Worm (Caenorhabditis elegans) whole organism, L4 larva: ENCODE data around the gene vang-1.
A peak's percentile ranks its signal among the peaks of the same experiment; 100 is the strongest.

ENCODE experiments used
- D1046.2 ChIP-seq: fragments of 200-800 bp; sonication (Bioruptor generic); IDR thresholded peaks from 2 replicates; pipeline ENCODE4 v1.3.6; 2022; ENCODE audit warnings: missing genetic modification characterization, missing compliant biosample characterization
- Y105C5A.15 ChIP-seq: fragments of 200-800 bp; sonication (Bioruptor generic); IDR thresholded peaks from 2 replicates; pipeline ENCODE4 v1.3.6; 2022; ENCODE audit warnings: missing genetic modification characterization, missing compliant biosample characterization
- Y75B8A.6 ChIP-seq: fragments of 200-800 bp; sonication (Bioruptor generic); IDR thresholded peaks from 2 replicates; pipeline ENCODE4 v1.3.6; 2022; ENCODE audit warnings: missing genetic modification reagents, missing genetic modification characterization, missing compliant biosample characterization
- ZK337.2 ChIP-seq: fragments of 200-800 bp; sonication (Bioruptor generic); IDR thresholded peaks from 2 replicates; pipeline ENCODE4 v1.3.6; 2022; ENCODE audit warnings: missing genetic modification reagents, missing genetic modification characterization, missing compliant biosample characterization
- aha-1 ChIP-seq: fragments of 150-350 bp; peaks from one replicate; lab custom pipeline; 2014; ENCODE audit warnings: missing biosample characterization, missing genetic modification characterization
- arid-1 ChIP-seq: fragments of 200-800 bp; sonication (Bioruptor generic); conservative IDR thresholded peaks from 2 replicates; pipeline ENCODE4 v1.3.6; 2022; ENCODE audit warnings: missing genetic modification reagents, missing genetic modification characterization, missing compliant biosample characterization
- daf-12 ChIP-seq: fragments of 150-350 bp; optimal IDR thresholded peaks from 2 replicates; lab custom pipeline; 2014; ENCODE audit warnings: missing biosample characterization, missing genetic modification reagents, missing genetic modification characterization
- daf-16 ChIP-seq, 3 experiments: sonication (generic microtip); optimal IDR thresholded peaks; 2 replicates each; lab custom pipeline; 2016 to 2017; ENCODE audit warnings: missing genetic modification characterization in 3 of 3, missing genetic modification reagents in 3 of 3, mild to moderate bottlenecking in 2 of 3, missing compliant biosample characterization in 2 of 3, missing biosample characterization in 1 of 3, moderate library complexity in 1 of 3
- daf-8 ChIP-seq: fragments of 200-800 bp; sonication (Bioruptor generic); IDR thresholded peaks from 2 replicates; pipeline ENCODE4 v1.3.6; 2022; ENCODE audit warnings: missing genetic modification characterization, missing compliant biosample characterization
- dmd-6 ChIP-seq: fragments of 200-800 bp; sonication (Bioruptor generic); IDR thresholded peaks from 2 replicates; pipeline ENCODE4 v1.3.6; 2022; ENCODE audit warnings: missing genetic modification reagents, missing genetic modification characterization, missing compliant biosample characterization
- dmd-9 ChIP-seq: fragments of 200-800 bp; sonication (Bioruptor generic); IDR thresholded peaks from 2 replicates; pipeline ENCODE4 v1.3.6; 2022; ENCODE audit warnings: missing genetic modification reagents, missing genetic modification characterization, missing compliant biosample characterization
- duxl-1 ChIP-seq: sonication (generic microtip); optimal IDR thresholded peaks from 2 replicates; lab custom pipeline; 2016; ENCODE audit warnings: mild to moderate bottlenecking, missing genetic modification characterization, moderate library complexity, missing compliant biosample characterization; ENCODE audit not compliant: poor library complexity
- dve-1 ChIP-seq: sonication (generic microtip); optimal IDR thresholded peaks from 2 replicates; lab custom pipeline; 2017; ENCODE audit warnings: antibody characterized with exemption, mild to moderate bottlenecking, missing genetic modification characterization, missing compliant biosample characterization; ENCODE audit not compliant: insufficient read depth
- egl-43 ChIP-seq: fragments of 200-800 bp; sonication (Bioruptor generic); IDR thresholded peaks from 2 replicates; pipeline ENCODE4 v1.3.6; 2022; ENCODE audit warnings: missing genetic modification reagents, missing genetic modification characterization, missing compliant biosample characterization
- fos-1 ChIP-seq: fragments of 150-350 bp; optimal IDR thresholded peaks from 2 replicates; lab custom pipeline; 2014; ENCODE audit warnings: missing biosample characterization, missing genetic modification characterization
- hlh-11 ChIP-seq: fragments of 200-800 bp; sonication (Bioruptor generic); optimal IDR thresholded peaks from 2 replicates; lab custom pipeline; 2018; ENCODE audit warnings: mild to moderate bottlenecking, missing genetic modification characterization, missing compliant biosample characterization
- hlh-30 ChIP-seq: sonication (generic microtip); optimal IDR thresholded peaks from 2 replicates; lab custom pipeline; 2017; ENCODE audit warnings: antibody characterized with exemption, mild to moderate bottlenecking, missing genetic modification characterization, missing compliant biosample characterization; ENCODE audit not compliant: insufficient read depth
- hmg-1.1 ChIP-seq: fragments of 200-800 bp; sonication (Bioruptor generic); IDR thresholded peaks from 2 replicates; pipeline ENCODE4 v1.3.6; 2022; ENCODE audit warnings: missing genetic modification reagents, missing genetic modification characterization, missing compliant biosample characterization
- lin-1 ChIP-seq: fragments of 200-800 bp; sonication (Bioruptor generic); IDR thresholded peaks from 2 replicates; pipeline ENCODE4 v1.3.6; 2022; ENCODE audit warnings: missing genetic modification reagents, missing genetic modification characterization, missing compliant biosample characterization
- lin-38 ChIP-seq: fragments of 200-800 bp; sonication (Bioruptor generic); IDR thresholded peaks from 2 replicates; pipeline ENCODE4 v1.3.6; 2022; ENCODE audit warnings: missing genetic modification reagents, missing genetic modification characterization, missing compliant biosample characterization
- lir-3 ChIP-seq: sonication (generic microtip); optimal IDR thresholded peaks from 2 replicates; lab custom pipeline; 2016; ENCODE audit warnings: mild to moderate bottlenecking, missing genetic modification characterization, missing compliant biosample characterization
- lsy-2 ChIP-seq, 2 experiments: fragments of 150-350 bp in 1 of 2; sonication (generic microtip) in 1 of 2; optimal IDR thresholded peaks; 2 replicates each; lab custom pipeline; 2014 to 2017; ENCODE audit warnings: missing biosample characterization in 2 of 2, missing genetic modification characterization in 2 of 2
- madf-9 ChIP-seq: fragments of 200-800 bp; sonication (Bioruptor generic); conservative IDR thresholded peaks from 2 replicates; pipeline ENCODE4 v1.3.6; 2022; ENCODE audit warnings: missing genetic modification reagents, missing genetic modification characterization, missing compliant biosample characterization
- mdl-1 ChIP-seq, 2 experiments: fragments of 150-350 bp in 1 of 2; sonication (generic microtip) in 1 of 2; optimal IDR thresholded peaks; 2 replicates each; lab custom pipeline; 2014 to 2017; ENCODE audit warnings: missing biosample characterization in 2 of 2, missing genetic modification characterization in 2 of 2
- mep-1 ChIP-seq: fragments of 150-350 bp; sonication (generic microtip); optimal IDR thresholded peaks from 3 replicates; lab custom pipeline; 2014; ENCODE audit warnings: missing biosample characterization, missing genetic modification characterization
- mes-2 ChIP-seq: sonication (generic microtip); optimal IDR thresholded peaks from 2 replicates; lab custom pipeline; 2016; ENCODE audit warnings: missing genotype, mild to moderate bottlenecking, missing genetic modification characterization, missing compliant biosample characterization; ENCODE audit not compliant: poor library complexity, severe bottlenecking
- mxl-2 ChIP-seq: fragments of 200-800 bp; sonication (Bioruptor generic); conservative IDR thresholded peaks from 2 replicates; pipeline ENCODE4 v1.3.6; 2022; ENCODE audit warnings: missing genetic modification reagents, missing genetic modification characterization, missing compliant biosample characterization
- mxl-3 ChIP-seq: fragments of 200-800 bp; sonication (Bioruptor generic); optimal IDR thresholded peaks from 2 replicates; lab custom pipeline; 2018; ENCODE audit warnings: mild to moderate bottlenecking, missing genetic modification characterization, missing compliant biosample characterization
- nhr-10 ChIP-seq: fragments of 150-350 bp; optimal IDR thresholded peaks from 2 replicates; lab custom pipeline; 2014; ENCODE audit warnings: missing biosample characterization, missing genetic modification characterization
- nhr-237 ChIP-seq: sonication (generic microtip); optimal IDR thresholded peaks from 2 replicates; lab custom pipeline; 2017; ENCODE audit warnings: missing biosample characterization, missing genetic modification characterization
- php-3 ChIP-seq: fragments of 200-800 bp; sonication (Bioruptor generic); IDR thresholded peaks from 2 replicates; pipeline ENCODE4 v1.3.6; 2022; ENCODE audit warnings: missing genetic modification reagents, missing genetic modification characterization, missing compliant biosample characterization
- pqm-1 ChIP-seq: sonication (generic microtip); optimal IDR thresholded peaks from 2 replicates; lab custom pipeline; 2017; ENCODE audit warnings: missing biosample characterization, missing genetic modification characterization
- rbr-2 ChIP-seq: sonication (generic microtip); optimal IDR thresholded peaks from 2 replicates; lab custom pipeline; 2016; ENCODE audit warnings: missing genotype, missing genetic modification characterization, missing compliant biosample characterization
- set-16 ChIP-seq: fragments of 200-800 bp; sonication (Bioruptor generic); IDR thresholded peaks from 2 replicates; pipeline ENCODE4 v1.3.6; 2022; ENCODE audit warnings: missing genetic modification reagents, missing genetic modification characterization, missing compliant biosample characterization
- spr-1 ChIP-seq: sonication (generic microtip); optimal IDR thresholded peaks from 2 replicates; lab custom pipeline; 2016; ENCODE audit warnings: mild to moderate bottlenecking, missing genetic modification characterization, missing compliant biosample characterization
- tra-1 ChIP-seq: fragments of 200-800 bp; sonication (Bioruptor generic); IDR thresholded peaks from 2 replicates; pipeline ENCODE4 v1.3.6; 2022; ENCODE audit warnings: missing genetic modification reagents, missing genetic modification characterization, missing compliant biosample characterization
- unc-39 ChIP-seq: sonication (generic microtip); optimal IDR thresholded peaks from 2 replicates; lab custom pipeline; 2017; ENCODE audit warnings: missing biosample characterization, missing genetic modification characterization
- unc-62 ChIP-seq, 3 experiments: fragments of 150-350 bp in 1 of 3; sonication (generic microtip); optimal IDR thresholded peaks in 2 of 3; peaks in 1 of 3; 1 replicate in 1 of 3; 2 replicates in 2 of 3; lab custom pipeline; 2014 to 2017; ENCODE audit warnings: missing biosample characterization in 3 of 3, missing genetic modification characterization in 3 of 3, missing genetic modification reagents in 3 of 3, missing genotype in 1 of 3
- zip-11 ChIP-seq: fragments of 200-800 bp; sonication (Bioruptor generic); IDR thresholded peaks from 2 replicates; pipeline ENCODE4 v1.3.6; 2022; ENCODE audit warnings: missing genetic modification characterization, missing compliant biosample characterization
- ztf-11 ChIP-seq: fragments of 150-350 bp; optimal IDR thresholded peaks from 2 replicates; lab custom pipeline; 2014; ENCODE audit warnings: missing biosample characterization, missing genetic modification characterization

vang-1 gene

ce11 chrX:2885318-2885908 is at the start of gene vang-1:
Gene vang-1 (plus strand): TSS chrX:2885858.
- no peak for TF ChIP-seq nhr-237 (tag; lab: Kevin White, UChicago)
- TF ChIP-seq aha-1 (tag; lab: Kevin White, UChicago): peak; percentile 98
- peak; percentile 55 for TF ChIP-seq mes-2 (tag; lab: Kevin White, UChicago)
- TF ChIP-seq set-16: peak; percentile 43
- TF ChIP-seq arid-1 (GFP tag; lab: Robert Waterston, UW): no peak
- TF ChIP-seq unc-39 (tag; lab: Kevin White, UChicago): no peak
- TF ChIP-seq mxl-2 (GFP tag; lab: Robert Waterston, UW): no peak
- TF ChIP-seq egl-43: 0 out of 2 replicates have a peak, but pooled peaks have one; percentile 43
- no peak for TF ChIP-seq lin-38 (GFP tag; lab: Robert Waterston, UW)
- peak; percentile 58 for TF ChIP-seq mep-1 (tag; lab: Kevin White, UChicago)
- TF ChIP-seq D1046.2 (GFP tag; lab: Robert Waterston, UW): peak; percentile 74; the same call in 1 of the 2 replicates
- TF ChIP-seq nhr-10 (tag; lab: Kevin White, UChicago): no peak
- TF ChIP-seq ZK337.2: no peak
- peak; percentile 37 for TF ChIP-seq rbr-2 (tag; lab: Kevin White, UChicago)
- TF ChIP-seq hmg-1.1: peak; percentile 66; the same call in 1 of the 2 replicates
- no peak for TF ChIP-seq Y105C5A.15 (GFP tag; lab: Robert Waterston, UW)
- no peak for TF ChIP-seq lin-1 (GFP tag; lab: Robert Waterston, UW)

ce11 chrX:2836770-2837169 is 48.9 kb upstream of the vang-1 start:
- TF ChIP-seq unc-62 (GFP tag; optimal IDR thresholded peaks at IDR 0.05 in 1 of 2; lab: Kevin White, UChicago) (peak in 1 of 2 experiments; percentile 0), unc-62 (tag; optimal IDR thresholded peaks at IDR 0.05; lab: Kevin White, UChicago) (no peak), mxl-3 (peak; percentile 2), daf-16 (GFP tag; optimal IDR thresholded peaks at IDR 0.05; lab: Kevin White, UChicago) (no peak), daf-16 (tag; optimal IDR thresholded peaks at IDR 0.05; lab: Kevin White, UChicago) (peak; percentile 59), dve-1 (tag; lab: Kevin White, UChicago) (peak; percentile 57), lir-3 (tag; lab: Kevin White, UChicago) (no peak), dmd-6 (peak; percentile 87), dmd-9 (no peak), pqm-1 (tag; lab: Kevin White, UChicago) (peak; percentile 79), php-3 (GFP tag; lab: Robert Waterston, UW) (peak; percentile 71), spr-1 (tag; lab: Kevin White, UChicago) (no peak), hlh-11 (peak; percentile 61), tra-1 (GFP tag; lab: Robert Waterston, UW) (peak; percentile 78; the same call in 1 of the 2 replicates)

- TF ChIP-seq ztf-11 (tag; lab: Kevin White, UChicago) (no peak), Y75B8A.6 (GFP tag; lab: Robert Waterston, UW) (no peak), dmd-6 (peak; percentile 32; the same call in 1 of the 2 replicates), arid-1 (GFP tag; lab: Robert Waterston, UW) (no peak), daf-12 (tag; lab: Kevin White, UChicago) (no peak), mep-1 (tag; lab: Kevin White, UChicago) (no peak), php-3 (GFP tag; lab: Robert Waterston, UW) (peak; percentile 57; the same call in 1 of the 2 replicates), madf-9 (GFP tag; lab: Robert Waterston, UW) (no peak), zip-11 (GFP tag; lab: Robert Waterston, UW) (no peak), lsy-2 (tag; optimal IDR thresholded peaks at IDR 0.05; lab: Kevin White, UChicago) (no peak), mdl-1 (tag; optimal IDR thresholded peaks at IDR 0.05; lab: Kevin White, UChicago) (peak in 1 of 2 experiments; percentile 18), mxl-3 (no peak), duxl-1 (no peak), hlh-30 (tag; lab: Kevin White, UChicago) (peak; percentile 21), spr-1 (tag; lab: Kevin White, UChicago) (no peak), fos-1 (tag; lab: Kevin White, UChicago) (no peak), daf-8 (GFP tag; lab: Robert Waterston, UW) (no peak)
Measured at ce11 chrX:2837477-2837876, 48.2 kb upstream of the vang-1 start.
